Worm (Caenorhabditis elegans) whole organism, L4 larva: ENCODE measurements around the gene T04B2.3.

ENCODE experiments used
- F37D6.2 ChIP-seq: sonication (generic microtip); optimal IDR thresholded peaks from 2 replicates; lab custom pipeline; 2016; ENCODE audit warnings: mild to moderate bottlenecking, missing genetic modification characterization, missing compliant biosample characterization
- R02D3.7 ChIP-seq: fragments of 150-350 bp; sonication (generic microtip); optimal IDR thresholded peaks from 3 replicates; lab custom pipeline; 2014; ENCODE audit warnings: missing biosample characterization, missing genetic modification characterization
- T20F7.1 ChIP-seq: fragments of 200-800 bp; sonication (Bioruptor generic); optimal IDR thresholded peaks from 2 replicates; lab custom pipeline; 2018; ENCODE audit warnings: mild to moderate bottlenecking, missing genetic modification characterization, missing compliant biosample characterization
- aha-1 ChIP-seq: fragments of 150-350 bp; peaks from one replicate; lab custom pipeline; 2014; ENCODE audit warnings: missing biosample characterization, missing genetic modification characterization
- arid-1 ChIP-seq: fragments of 200-800 bp; sonication (Bioruptor generic); conservative IDR thresholded peaks from 2 replicates; pipeline ENCODE4 v1.3.6; 2022; ENCODE audit warnings: missing genetic modification reagents, missing genetic modification characterization, missing compliant biosample characterization
- ceh-28 ChIP-seq: fragments of 150-350 bp; optimal IDR thresholded peaks from 2 replicates; lab custom pipeline; 2014; ENCODE audit warnings: missing biosample characterization, missing genetic modification reagents, missing genetic modification characterization
- ces-1 ChIP-seq: fragments of 150-350 bp; sonication (generic microtip); optimal IDR thresholded peaks from 4 replicates; lab custom pipeline; 2014; ENCODE audit warnings: missing biosample characterization, missing genetic modification reagents, missing genetic modification characterization
- ctbp-1 ChIP-seq: fragments of 200-800 bp; sonication (Bioruptor generic); IDR thresholded peaks from 2 replicates; pipeline ENCODE4 v1.3.6; 2022; ENCODE audit warnings: missing genetic modification reagents, missing genetic modification characterization, missing compliant biosample characterization
- dmd-6 ChIP-seq: fragments of 200-800 bp; sonication (Bioruptor generic); IDR thresholded peaks from 2 replicates; pipeline ENCODE4 v1.3.6; 2022; ENCODE audit warnings: missing genetic modification reagents, missing genetic modification characterization, missing compliant biosample characterization
- dve-1 ChIP-seq: sonication (generic microtip); optimal IDR thresholded peaks from 2 replicates; lab custom pipeline; 2017; ENCODE audit warnings: antibody characterized with exemption, mild to moderate bottlenecking, missing genetic modification characterization, missing compliant biosample characterization; ENCODE audit not compliant: insufficient read depth
- fkh-10 ChIP-seq: fragments of 150-350 bp; optimal IDR thresholded peaks from 2 replicates; lab custom pipeline; 2014; ENCODE audit warnings: missing biosample characterization, missing genetic modification reagents, missing genetic modification characterization
- gei-8 ChIP-seq: fragments of 200-800 bp; sonication (Bioruptor generic); optimal IDR thresholded peaks from 2 replicates; lab custom pipeline; 2018; ENCODE audit warnings: mild to moderate bottlenecking, missing genetic modification characterization, missing compliant biosample characterization
- hmg-1.1 ChIP-seq: fragments of 200-800 bp; sonication (Bioruptor generic); IDR thresholded peaks from 2 replicates; pipeline ENCODE4 v1.3.6; 2022; ENCODE audit warnings: missing genetic modification reagents, missing genetic modification characterization, missing compliant biosample characterization
- lin-39 ChIP-seq: fragments of 150-350 bp; optimal IDR thresholded peaks from 2 replicates; lab custom pipeline; 2014; ENCODE audit warnings: missing biosample characterization, missing genetic modification reagents, missing genetic modification characterization
- lir-3 ChIP-seq: sonication (generic microtip); optimal IDR thresholded peaks from 2 replicates; lab custom pipeline; 2016; ENCODE audit warnings: mild to moderate bottlenecking, missing genetic modification characterization, missing compliant biosample characterization
- lsy-2 ChIP-seq, 2 experiments: fragments of 150-350 bp in 1 of 2; sonication (generic microtip) in 1 of 2; optimal IDR thresholded peaks; 2 replicates each; lab custom pipeline; 2014 to 2017; ENCODE audit warnings: missing biosample characterization in 2 of 2, missing genetic modification characterization in 2 of 2
- mep-1 ChIP-seq: fragments of 150-350 bp; sonication (generic microtip); optimal IDR thresholded peaks from 3 replicates; lab custom pipeline; 2014; ENCODE audit warnings: missing biosample characterization, missing genetic modification characterization
- nhr-76 ChIP-seq: fragments of 150-350 bp; optimal IDR thresholded peaks from 2 replicates; lab custom pipeline; 2014; ENCODE audit warnings: missing biosample characterization, missing genetic modification characterization
- pha-4 ChIP-seq, 2 experiments: fragments of 150-350 bp in 1 of 2; fragments of 200-800 bp in 1 of 2; sonication (Bioruptor generic) in 1 of 2; IDR thresholded peaks in 1 of 2; optimal IDR thresholded peaks in 1 of 2; 2 replicates each; pipeline versions ENCODE4 v1.3.6 to Lab custom; 2014 to 2022; ENCODE audit warnings: missing genetic modification characterization in 2 of 2, missing genetic modification reagents in 2 of 2, missing biosample characterization in 1 of 2, missing compliant biosample characterization in 1 of 2
- pqm-1 ChIP-seq: sonication (generic microtip); optimal IDR thresholded peaks from 2 replicates; lab custom pipeline; 2017; ENCODE audit warnings: missing biosample characterization, missing genetic modification characterization
- set-16 ChIP-seq: fragments of 200-800 bp; sonication (Bioruptor generic); IDR thresholded peaks from 2 replicates; pipeline ENCODE4 v1.3.6; 2022; ENCODE audit warnings: missing genetic modification reagents, missing genetic modification characterization, missing compliant biosample characterization
- skn-1 ChIP-seq: fragments of 150-350 bp; optimal IDR thresholded peaks from 2 replicates; lab custom pipeline; 2014; ENCODE audit warnings: missing biosample characterization, missing genetic modification characterization
- spr-1 ChIP-seq: sonication (generic microtip); optimal IDR thresholded peaks from 2 replicates; lab custom pipeline; 2016; ENCODE audit warnings: mild to moderate bottlenecking, missing genetic modification characterization, missing compliant biosample characterization
- spr-3 ChIP-seq: fragments of 200-800 bp; sonication (Bioruptor generic); optimal IDR thresholded peaks from 2 replicates; lab custom pipeline; 2018; ENCODE audit warnings: mild to moderate bottlenecking, missing genetic modification characterization, missing compliant biosample characterization
- unc-62 ChIP-seq, 3 experiments: fragments of 150-350 bp in 1 of 3; sonication (generic microtip); optimal IDR thresholded peaks in 2 of 3; peaks in 1 of 3; 1 replicate in 1 of 3; 2 replicates in 2 of 3; lab custom pipeline; 2014 to 2017; ENCODE audit warnings: missing biosample characterization in 3 of 3, missing genetic modification characterization in 3 of 3, missing genetic modification reagents in 3 of 3, missing genotype in 1 of 3
- vab-7 ChIP-seq: fragments of 200-800 bp; sonication (Bioruptor generic); IDR thresholded peaks from 2 replicates; pipeline ENCODE4 v1.3.6; 2022; ENCODE audit warnings: missing genetic modification reagents, missing genetic modification characterization, missing compliant biosample characterization
- zfp-2 ChIP-seq: sonication (generic microtip); optimal IDR thresholded peaks from 2 replicates; lab custom pipeline; 2016; ENCODE audit warnings: mild to moderate bottlenecking, missing genetic modification characterization, missing compliant biosample characterization
- ztf-7 ChIP-seq: fragments of 150-350 bp; optimal IDR thresholded peaks from 2 replicates; lab custom pipeline; 2014; ENCODE audit warnings: missing biosample characterization, missing genetic modification characterization

The T04B2.3 gene

DNA sequence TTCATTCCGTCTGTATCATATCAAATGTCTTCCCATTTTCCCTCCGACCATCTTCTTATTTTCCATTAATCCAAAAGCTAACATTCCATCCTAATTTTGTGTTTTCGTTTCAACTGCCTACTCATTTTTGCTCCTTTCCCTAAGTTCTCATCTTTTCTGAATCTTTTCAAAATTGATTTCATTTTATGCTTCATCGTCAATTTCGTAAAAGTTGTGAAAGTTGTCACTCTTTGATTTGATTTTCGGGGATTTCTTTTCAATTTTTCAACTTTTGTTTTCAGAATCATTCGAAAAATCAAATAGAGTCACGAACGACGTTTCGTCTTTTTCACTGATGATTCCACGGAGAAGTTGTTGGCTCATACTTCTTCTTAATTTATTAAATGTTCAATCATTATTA, 20.3 kb downstream of the T04B2.3 start, which contains the start of gene cwn-2:
Gene cwn-2, plus strand, starts transcription at position 276 of the 400 bp plus-strand sequence.
- TF ChIP-seq spr-3 (GFP tag; lab: Kevin White, UChicago) (no peak), fkh-10 (GFP tag; lab: Kevin White, UChicago) (peak; percentile 81), ceh-28 (tag; lab: Kevin White, UChicago) (no peak), ctbp-1 (GFP tag; lab: Robert Waterston, UW) (no peak), ztf-7 (tag; lab: Kevin White, UChicago) (no peak), unc-62 (GFP tag; optimal IDR thresholded peaks at IDR 0.05 in 1 of 2; lab: Kevin White, UChicago) (peak in 1 of 2 experiments; percentile 21), unc-62 (tag; optimal IDR thresholded peaks at IDR 0.05; lab: Kevin White, UChicago) (no peak), skn-1 (tag; lab: Kevin White, UChicago) (no peak), ces-1 (GFP tag; lab: Kevin White, UChicago) (peak; percentile 3)

DNA sequence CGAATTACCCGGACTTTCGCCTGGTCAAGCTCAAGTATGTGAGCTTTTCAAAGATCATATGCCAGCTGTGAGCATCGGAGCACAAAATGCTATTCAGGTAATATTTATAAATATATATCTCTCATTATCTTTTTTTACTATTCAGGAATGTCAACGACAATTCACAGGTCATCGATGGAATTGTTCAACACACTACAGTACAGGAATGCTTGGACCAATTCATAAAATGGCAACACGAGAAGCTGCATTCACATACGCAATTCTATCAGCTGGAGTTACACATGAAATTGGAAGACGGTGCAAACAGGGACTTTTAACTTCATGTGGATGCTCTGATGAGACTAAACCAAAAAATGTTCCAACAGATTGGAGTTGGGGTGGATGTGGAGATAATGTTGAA, 21.1 kb downstream of the T04B2.3 start:
- TF ChIP-seq aha-1 (tag; lab: Kevin White, UChicago) (no peak), hmg-1.1 (no peak), unc-62 (GFP tag; optimal IDR thresholded peaks at IDR 0.05 in 1 of 2; lab: Kevin White, UChicago) (peak in 1 of 2 experiments; percentile 96), unc-62 (tag; optimal IDR thresholded peaks at IDR 0.05; lab: Kevin White, UChicago) (no peak), nhr-76 (no peak)

DNA sequence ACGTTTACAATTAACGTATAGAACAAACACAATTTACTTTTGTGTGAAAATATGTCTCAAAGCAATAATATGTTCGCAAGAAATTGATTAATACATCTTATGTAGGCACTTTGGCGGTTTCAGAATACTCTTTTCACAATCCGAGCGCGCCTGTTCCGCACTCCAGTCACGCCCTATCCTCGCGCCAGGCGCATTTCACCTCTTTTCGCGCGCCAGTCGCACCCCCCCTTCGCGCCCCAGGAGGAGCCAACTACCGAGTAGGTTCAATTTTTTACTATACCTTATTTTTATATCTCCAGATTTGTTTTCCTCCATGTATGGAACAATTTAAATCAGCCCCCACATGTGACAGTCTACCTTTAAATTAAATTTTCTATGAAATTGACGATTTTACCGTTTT, 23.9 kb downstream of the T04B2.3 start:
- peak; percentile 76 for TF ChIP-seq set-16 (GFP tag; lab: Robert Waterston, UW)

DNA sequence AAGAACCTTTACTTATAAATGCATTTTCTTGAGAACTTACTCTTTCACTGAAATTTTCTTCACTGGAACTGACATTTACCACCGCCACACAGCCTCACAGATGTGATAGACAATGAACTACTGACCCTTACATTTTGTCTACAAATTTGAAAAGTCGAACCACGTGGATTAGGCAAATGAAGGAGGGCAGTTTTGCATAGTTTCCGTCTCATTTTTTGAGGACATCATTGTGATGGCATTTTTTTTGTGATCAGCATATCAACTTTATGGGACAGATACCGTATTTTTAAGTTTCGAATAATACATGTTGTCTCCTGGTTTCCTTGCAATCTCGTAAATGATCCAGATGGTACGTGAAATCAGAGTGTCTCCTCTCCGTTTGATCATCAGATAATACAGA, 25.3 kb downstream of the T04B2.3 start, which contains the start of gene W01B6.3:
Gene W01B6.3, minus strand, starts transcription at position 101 of the 400 bp plus-strand sequence.
- TF ChIP-seq unc-62 (GFP tag; optimal IDR thresholded peaks at IDR 0.05 in 1 of 2; lab: Kevin White, UChicago) = peak in 1 of 2 experiments; percentile 50
- no peak for TF ChIP-seq unc-62 (tag; optimal IDR thresholded peaks at IDR 0.05; lab: Kevin White, UChicago)
- TF ChIP-seq T20F7.1 (GFP tag; lab: Kevin White, UChicago) = no peak

DNA sequence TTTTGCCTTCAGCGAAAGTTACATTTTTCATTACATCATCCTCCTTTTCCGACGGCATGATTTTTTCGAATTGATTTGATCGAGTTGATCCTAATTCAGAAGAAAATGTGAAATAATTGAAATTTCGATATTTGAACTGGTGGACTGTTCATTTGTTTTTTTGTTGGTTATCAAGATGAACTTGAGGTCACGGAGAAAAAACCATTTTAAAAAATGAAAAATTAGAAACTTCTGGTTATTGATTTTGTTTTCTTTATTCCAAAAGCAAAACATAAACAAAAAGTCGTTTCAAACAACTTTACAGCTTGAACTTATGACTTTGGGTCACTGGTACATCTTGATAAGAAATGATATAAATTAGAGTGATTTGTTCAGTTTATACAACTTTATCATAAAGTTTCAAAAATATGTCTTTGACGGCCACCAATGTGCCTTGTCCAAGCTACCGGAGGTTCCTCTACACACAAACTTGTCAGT, 27.9 kb downstream of the T04B2.3 start, which contains the start of the genes ttbk-4 and W01B6.4:
Gene ttbk-4, minus strand, starts transcription at position 101 of the 477 bp plus-strand sequence.
Gene W01B6.4, plus strand, starts transcription at position 427 of the 477 bp plus-strand sequence.
- no peak for TF ChIP-seq lsy-2 (tag; optimal IDR thresholded peaks at IDR 0.05; lab: Kevin White, UChicago)
- peak in 1 of 2 experiments; percentile 2 for TF ChIP-seq unc-62 (GFP tag; optimal IDR thresholded peaks at IDR 0.05 in 1 of 2; lab: Kevin White, UChicago)
- no peak for TF ChIP-seq unc-62 (tag; optimal IDR thresholded peaks at IDR 0.05; lab: Kevin White, UChicago)
- TF ChIP-seq arid-1 = no peak
- TF ChIP-seq lin-39 (tag; lab: Kevin White, UChicago) = no peak
- no peak for TF ChIP-seq mep-1 (tag; lab: Kevin White, UChicago)
- TF ChIP-seq zfp-2 (tag; lab: Kevin White, UChicago) = no peak

DNA sequence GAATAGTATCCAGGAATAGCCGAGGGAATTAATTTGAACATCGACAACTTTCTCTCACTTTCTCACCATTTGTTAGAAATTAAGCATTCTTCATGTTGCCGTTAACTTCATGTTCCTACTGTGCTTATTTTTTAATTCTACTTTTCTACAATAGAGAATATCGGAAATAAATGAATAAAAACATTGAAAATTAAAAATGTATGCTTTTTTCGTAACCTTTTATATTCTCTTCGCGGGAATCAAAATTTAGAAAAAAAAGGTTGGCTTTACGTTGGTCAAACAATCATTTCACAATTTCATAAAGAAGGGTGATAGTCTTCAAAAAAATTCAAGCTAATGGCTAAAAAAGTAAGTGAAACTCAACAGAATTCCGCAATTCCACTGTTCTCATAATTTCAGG, 28.7 kb downstream of the T04B2.3 start, which contains the start of gene W01B6.5:
Gene W01B6.5, plus strand, starts transcription at position 301 of the 400 bp plus-strand sequence.
- no peak for TF ChIP-seq ctbp-1 (GFP tag; lab: Robert Waterston, UW)
- TF ChIP-seq dve-1 (tag; lab: Kevin White, UChicago) = no peak
- no peak for TF ChIP-seq lsy-2 (tag; optimal IDR thresholded peaks at IDR 0.05; lab: Kevin White, UChicago)
- no peak for TF ChIP-seq gei-8 (GFP tag; lab: Kevin White, UChicago)
- TF ChIP-seq nhr-76 = no peak
- TF ChIP-seq dmd-6 = no peak
- no peak for TF ChIP-seq vab-7 (GFP tag; lab: Robert Waterston, UW)
- no peak for TF ChIP-seq spr-1 (tag; lab: Kevin White, UChicago)
- TF ChIP-seq pqm-1 (tag; lab: Kevin White, UChicago) = no peak
- TF ChIP-seq ces-1 (GFP tag; lab: Kevin White, UChicago) = no peak
- no peak for TF ChIP-seq pha-4 (GFP tag; IDR thresholded peaks at IDR 0.05; lab: Robert Waterston, UW)
- TF ChIP-seq pha-4 (tag; optimal IDR thresholded peaks at IDR 0.05; lab: Kevin White, UChicago) = no peak
- TF ChIP-seq R02D3.7 (tag; lab: Kevin White, UChicago) = no peak
- no peak for TF ChIP-seq F37D6.2 (tag; lab: Kevin White, UChicago)
- TF ChIP-seq lir-3 (tag; lab: Kevin White, UChicago) = no peak
- TF ChIP-seq, all 104 proteins: peak for 0
